Fruit fly (Drosophila melanogaster) whole organism, adult: Measurements from ENCODE around the gene Cul5.

Source experiments
- CG11617 ChIP-seq: fragments of 200-800 bp; sonication (Bioruptor generic); optimal IDR thresholded peaks from 2 replicates; lab custom pipeline; 2017; ENCODE audit warnings: mild to moderate bottlenecking, missing biosample characterization, missing genetic modification reagents, missing genetic modification characterization
- CG14711 ChIP-seq: fragments of 200-800 bp; sonication (Bioruptor generic); optimal IDR thresholded peaks from 2 replicates; lab custom pipeline; 2018; ENCODE audit warnings: missing biosample characterization, mild to moderate bottlenecking, missing genetic modification characterization, moderate library complexity
- CG7101 ChIP-seq: fragments of 200-800 bp; sonication (Bioruptor generic); optimal IDR thresholded peaks from 2 replicates; lab custom pipeline; 2018; ENCODE audit warnings: missing biosample characterization, mild to moderate bottlenecking, missing genetic modification characterization, moderate library complexity
- Crg-1 ChIP-seq: fragments of 200-800 bp; sonication (Bioruptor generic); optimal IDR thresholded peaks from 2 replicates; lab custom pipeline; 2016; ENCODE audit warnings: missing biosample characterization, missing genetic modification characterization
- Mnt ChIP-seq: fragments of 200-800 bp; sonication (Bioruptor generic); optimal IDR thresholded peaks from 2 replicates; lab custom pipeline; 2016; ENCODE audit warnings: missing biosample characterization, mild to moderate bottlenecking, missing genetic modification characterization
- bab1 ChIP-seq: fragments of 200-800 bp; sonication (Bioruptor generic); optimal IDR thresholded peaks from 3 replicates; lab custom pipeline; 2019; ENCODE audit warnings: missing biosample characterization, mild to moderate bottlenecking, missing genetic modification characterization, moderate library complexity
- cnc ChIP-seq, 2 experiments: fragments of >200 bp; optimal IDR thresholded peaks; 2 replicates each; lab custom pipeline; 2017
- ovo ChIP-seq: fragments of 200-800 bp; sonication (Bioruptor generic); optimal IDR thresholded peaks from 2 replicates; lab custom pipeline; 2016; ENCODE audit warnings: missing biosample characterization, missing genetic modification characterization
- toe ChIP-seq: fragments of 200-800 bp; sonication (Bioruptor generic); optimal IDR thresholded peaks from 2 replicates; lab custom pipeline; 2016; ENCODE audit warnings: missing biosample characterization, missing genetic modification characterization

- TF ChIP-seq toe (GFP tag; lab: Kevin White, UChicago), result no peak
- TF ChIP-seq bab1 (GFP tag; lab: Kevin White, UChicago), result no peak
- no peak for TF ChIP-seq Mnt (GFP tag; lab: Kevin White, UChicago)
- TF ChIP-seq cnc (optimal IDR thresholded peaks at IDR 0.05; lab: Kevin White, UChicago), result no peak
- TF ChIP-seq Crg-1 (GFP tag; lab: Kevin White, UChicago), result no peak
- no peak for TF ChIP-seq CG11617 (GFP tag; lab: Kevin White, UChicago)
- TF ChIP-seq CG7101, result no peak
- TF ChIP-seq ovo (GFP tag; lab: Kevin White, UChicago), result no peak
- TF ChIP-seq CG14711 (tag; lab: Kevin White, UChicago), result no peak
Measured at dm6 chr3R:29071141-29071540, 8.4 kb upstream of the Cul5 start.
